Fruit fly (Drosophila melanogaster) whole organism, embryonic: Measurements from ENCODE around the gene Obp99c.

Experiments used
- Bdp1 ChIP-seq: fragments of 200-800 bp; sonication (Bioruptor generic); optimal IDR thresholded peaks from 3 replicates; lab custom pipeline; 2016; ENCODE audit warnings: missing biosample characterization, missing genetic modification characterization
- BtbVII ChIP-seq: fragments of 200-800 bp; sonication (Bioruptor generic); optimal IDR thresholded peaks from 3 replicates; lab custom pipeline; 2017; ENCODE audit warnings: missing biosample characterization, mild to moderate bottlenecking, missing genetic modification characterization
- CG13123 ChIP-seq: fragments of 200-800 bp; sonication (Bioruptor generic); optimal IDR thresholded peaks from 2 replicates; lab custom pipeline; 2016; ENCODE audit warnings: missing biosample characterization, missing genetic modification characterization
- CG14667 ChIP-seq: fragments of 200-800 bp; sonication (Bioruptor generic); IDR thresholded peaks from 2 replicates; pipeline ENCODE4 v1.3.6; 2022; ENCODE audit warnings: missing biosample characterization, missing genetic modification characterization
- CG16863 ChIP-seq: fragments of 200-800 bp; sonication (Bioruptor generic); optimal IDR thresholded peaks from 3 replicates; lab custom pipeline; 2016; ENCODE audit warnings: missing biosample characterization, missing genetic modification characterization
- CG17328 ChIP-seq: fragments of 200-800 bp; sonication (Bioruptor generic); IDR thresholded peaks from 2 replicates; pipeline ENCODE4 v1.3.6; 2022; ENCODE audit warnings: missing biosample characterization, missing genetic modification characterization
- CG18262 ChIP-seq: fragments of 200-800 bp; optimal IDR thresholded peaks from 3 replicates; lab custom pipeline; 2019; ENCODE audit warnings: missing biosample characterization, mild to moderate bottlenecking, missing genetic modification characterization, moderate library complexity
- CG2712 ChIP-seq: fragments of 200-800 bp; optimal IDR thresholded peaks from 3 replicates; lab custom pipeline; 2019; ENCODE audit warnings: missing biosample characterization, mild to moderate bottlenecking, missing genetic modification characterization, moderate library complexity
- CG2875 ChIP-seq: fragments of 200-800 bp; sonication (Bioruptor generic); optimal IDR thresholded peaks from 2 replicates; lab custom pipeline; 2017; ENCODE audit warnings: missing biosample characterization, mild to moderate bottlenecking, missing genetic modification characterization, missing genetic modification reagents
- CG30020 ChIP-seq: fragments of 200-800 bp; optimal IDR thresholded peaks from 2 replicates; lab custom pipeline; 2019; ENCODE audit warnings: missing biosample characterization, mild to moderate bottlenecking, missing genetic modification characterization, moderate library complexity
- CG3407 ChIP-seq: fragments of 200-800 bp; sonication (Bioruptor generic); optimal IDR thresholded peaks from 2 replicates; lab custom pipeline; 2018; ENCODE audit warnings: missing biosample characterization, mild to moderate bottlenecking, missing genetic modification characterization
- CG3995 ChIP-seq: fragments of 200-800 bp; sonication (Bioruptor generic); optimal IDR thresholded peaks from 3 replicates; lab custom pipeline; 2016; ENCODE audit warnings: missing biosample characterization, missing genetic modification characterization
- CG5180 ChIP-seq: fragments of 200-800 bp; sonication (Bioruptor generic); optimal IDR thresholded peaks from 3 replicates; lab custom pipeline; 2017; ENCODE audit warnings: missing biosample characterization, missing genetic modification characterization, mild to moderate bottlenecking, moderate library complexity, missing genetic modification reagents
- CG7357 ChIP-seq: fragments of 200-800 bp; sonication (Bioruptor generic); IDR thresholded peaks from 3 replicates; pipeline ENCODE4 v1.3.6; 2022; ENCODE audit warnings: missing biosample characterization, missing genetic modification characterization
- CG8290 ChIP-seq, 3 experiments: fragments of 200-800 bp; sonication (Bioruptor generic); optimal IDR thresholded peaks; 2 replicates each; lab custom pipeline; 2016 to 2019; ENCODE audit warnings: missing biosample characterization in 3 of 3, missing genetic modification characterization in 3 of 3, mild to moderate bottlenecking in 2 of 3, moderate library complexity in 1 of 3
- CG8359 ChIP-seq: fragments of 200-800 bp; sonication (Bioruptor generic); optimal IDR thresholded peaks from 2 replicates; lab custom pipeline; 2017; ENCODE audit warnings: missing biosample characterization, mild to moderate bottlenecking, missing genetic modification characterization, borderline replicate concordance
- Dip2 ChIP-seq: fragments of 200-800 bp; sonication (Bioruptor generic); IDR thresholded peaks from 2 replicates; pipeline ENCODE4 v1.3.6; 2022; ENCODE audit warnings: missing biosample characterization, missing genetic modification characterization
- Dip3 ChIP-seq: fragments of 200-800 bp; sonication (Bioruptor generic); optimal IDR thresholded peaks from 3 replicates; lab custom pipeline; 2016; ENCODE audit warnings: missing biosample characterization, missing genetic modification characterization
- E2f2 ChIP-seq: fragments of 200-800 bp; sonication (Bioruptor generic); IDR thresholded peaks from 2 replicates; pipeline ENCODE4 v1.3.6; 2022; ENCODE audit warnings: missing biosample characterization, missing genetic modification characterization
- Hr78 ChIP-seq, 2 experiments: fragments of 200-800 bp in 1 of 2; fragments of >200 bp in 1 of 2; sonication (Bioruptor generic) in 1 of 2; optimal IDR thresholded peaks; 2 replicates each; lab custom pipeline; 2017 to 2019; ENCODE audit warnings: missing biosample characterization in 2 of 2, missing genetic modification characterization in 2 of 2, mild to moderate bottlenecking in 1 of 2, moderate library complexity in 1 of 2
- MBD-R2 ChIP-seq: fragments of 200-800 bp; sonication (Bioruptor generic); IDR thresholded peaks from 2 replicates; pipeline ENCODE4 v1.3.6; 2022; ENCODE audit warnings: missing biosample characterization, missing genetic modification characterization
- Nf-YC ChIP-seq: fragments of 200-800 bp; optimal IDR thresholded peaks from 3 replicates; lab custom pipeline; 2019; ENCODE audit warnings: missing biosample characterization, mild to moderate bottlenecking, missing genetic modification characterization, moderate library complexity
- TFAM ChIP-seq: fragments of 200-800 bp; sonication (Bioruptor generic); optimal IDR thresholded peaks from 2 replicates; lab custom pipeline; 2017; ENCODE audit warnings: missing biosample characterization, missing genetic modification characterization, inconsistent platforms
- bbx ChIP-seq: fragments of 200-800 bp; sonication (Bioruptor generic); IDR thresholded peaks from 2 replicates; pipeline ENCODE4 v1.3.6; 2022; ENCODE audit warnings: missing biosample characterization, missing genetic modification characterization; ENCODE audit not compliant: partially characterized antibody
- bcd ChIP-seq: fragments of 200-800 bp; sonication (Bioruptor generic); optimal IDR thresholded peaks from 2 replicates; lab custom pipeline; 2017; ENCODE audit warnings: missing biosample characterization, mild to moderate bottlenecking, missing genetic modification characterization
- bsh ChIP-seq, 2 experiments: fragments of 200-800 bp; sonication (Bioruptor generic); optimal IDR thresholded peaks; 2 replicates each; lab custom pipeline; 2017 to 2018; ENCODE audit warnings: mild to moderate bottlenecking in 2 of 2, missing biosample characterization in 2 of 2, missing genetic modification characterization in 2 of 2, moderate library complexity in 1 of 2
- chinmo ChIP-seq: fragments of 200-800 bp; sonication (Bioruptor generic); IDR thresholded peaks from 4 replicates; pipeline ENCODE4 v1.3.6; 2022; ENCODE audit warnings: missing biosample characterization, missing genetic modification characterization; ENCODE audit not compliant: partially characterized antibody
- corto ChIP-seq: fragments of 200-800 bp; sonication (Bioruptor generic); optimal IDR thresholded peaks from 2 replicates; lab custom pipeline; 2016; ENCODE audit warnings: missing biosample characterization, mild to moderate bottlenecking, missing genetic modification characterization, moderate library complexity
- da ChIP-seq: fragments of 200-800 bp; sonication (Bioruptor generic); optimal IDR thresholded peaks from 2 replicates; lab custom pipeline; 2016; ENCODE audit warnings: missing biosample characterization, missing genetic modification characterization
- dati ChIP-seq: fragments of 200-800 bp; sonication (Bioruptor generic); IDR thresholded peaks from 2 replicates; pipeline ENCODE4 v1.3.6; 2022; ENCODE audit warnings: missing biosample characterization, missing genetic modification characterization
- dmrt11E ChIP-seq: fragments of 200-800 bp; sonication (Bioruptor generic); optimal IDR thresholded peaks from 3 replicates; lab custom pipeline; 2018; ENCODE audit warnings: missing biosample characterization, mild to moderate bottlenecking, missing genetic modification characterization, moderate library complexity
- fd102C ChIP-seq: fragments of 200-800 bp; sonication (Bioruptor generic); optimal IDR thresholded peaks from 2 replicates; lab custom pipeline; 2018; ENCODE audit warnings: missing biosample characterization, mild to moderate bottlenecking, missing genetic modification characterization, moderate library complexity
- fd3F ChIP-seq: fragments of 200-800 bp; sonication (Bioruptor generic); optimal IDR thresholded peaks from 2 replicates; lab custom pipeline; 2018; ENCODE audit warnings: missing biosample characterization, mild to moderate bottlenecking, missing genetic modification characterization, moderate library complexity
- gfzf ChIP-seq: fragments of 200-800 bp; sonication (Bioruptor generic); optimal IDR thresholded peaks from 2 replicates; lab custom pipeline; 2016; ENCODE audit warnings: missing biosample characterization, mild to moderate bottlenecking, missing genetic modification characterization, moderate library complexity
- h ChIP-seq: fragments of >200 bp; optimal IDR thresholded peaks from 2 replicates; lab custom pipeline; 2017
- her ChIP-seq: fragments of 200-800 bp; sonication (Bioruptor generic); optimal IDR thresholded peaks from 2 replicates; lab custom pipeline; 2016; ENCODE audit warnings: missing biosample characterization, missing genetic modification characterization
- ken ChIP-seq: fragments of 200-800 bp; sonication (Bioruptor generic); IDR thresholded peaks from 3 replicates; pipeline ENCODE4 v1.3.6; 2022; ENCODE audit warnings: missing biosample characterization, missing genetic modification characterization
- lab ChIP-seq: fragments of 200-800 bp; sonication (Bioruptor generic); optimal IDR thresholded peaks from 3 replicates; lab custom pipeline; 2017; ENCODE audit warnings: missing biosample characterization, missing genetic modification characterization, mild to moderate bottlenecking, moderate library complexity, missing genetic modification reagents
- luna ChIP-seq: fragments of 200-800 bp; sonication (Bioruptor generic); optimal IDR thresholded peaks from 2 replicates; lab custom pipeline; 2016; ENCODE audit warnings: missing biosample characterization, missing genetic modification characterization
- maf-S ChIP-seq: fragments of 200-800 bp; sonication (Bioruptor generic); optimal IDR thresholded peaks from 2 replicates; lab custom pipeline; 2016; ENCODE audit warnings: missing biosample characterization, missing genetic modification characterization
- pan ChIP-seq, 4 experiments: fragments of >200 bp in 3 of 4; fragments of 200-800 bp in 1 of 4; sonication (Bioruptor generic) in 1 of 4; optimal IDR thresholded peaks in 3 of 4; IDR thresholded peaks in 1 of 4; 2 replicates each; pipeline versions ENCODE4 v1.3.6 to Lab custom; 2017 to 2022; ENCODE audit warnings: missing biosample characterization in 2 of 4, missing genetic modification characterization in 2 of 4, mixed read lengths in 1 of 4
- phol ChIP-seq: fragments of 200-800 bp; sonication (Bioruptor generic); optimal IDR thresholded peaks from 3 replicates; lab custom pipeline; 2018; ENCODE audit warnings: missing biosample characterization, mild to moderate bottlenecking, missing genetic modification characterization, moderate library complexity
- pnt ChIP-seq: fragments of 200-800 bp; sonication (Bioruptor generic); optimal IDR thresholded peaks from 3 replicates; lab custom pipeline; 2016; ENCODE audit warnings: missing biosample characterization, missing genetic modification characterization
- pros ChIP-seq: fragments of 200-800 bp; sonication (Bioruptor generic); optimal IDR thresholded peaks from 3 replicates; lab custom pipeline; 2019; ENCODE audit warnings: missing biosample characterization, mild to moderate bottlenecking, missing genetic modification characterization, moderate library complexity
- rib ChIP-seq: fragments of 200-800 bp; sonication (Bioruptor generic); IDR thresholded peaks from 2 replicates; pipeline ENCODE4 v1.3.6; 2022; ENCODE audit warnings: missing biosample characterization, missing genetic modification characterization
- ro ChIP-seq: fragments of 200-800 bp; sonication (Bioruptor generic); IDR thresholded peaks from 2 replicates; pipeline ENCODE4 v1.3.6; 2022; ENCODE audit warnings: missing biosample characterization, missing genetic modification characterization
- row ChIP-seq: fragments of 200-800 bp; sonication (Bioruptor generic); IDR thresholded peaks from 3 replicates; pipeline ENCODE4 v1.3.6; 2022; ENCODE audit warnings: missing biosample characterization, missing genetic modification characterization
- sens ChIP-seq: fragments of 200-800 bp; sonication (Bioruptor generic); peaks from one replicate; lab custom pipeline; 2016; ENCODE audit warnings: missing biosample characterization, missing genetic modification characterization
- unpg ChIP-seq: fragments of 200-800 bp; sonication (Bioruptor generic); optimal IDR thresholded peaks from 3 replicates; lab custom pipeline; 2018; ENCODE audit warnings: missing biosample characterization, mild to moderate bottlenecking, missing genetic modification characterization, moderate library complexity
- wek ChIP-seq: fragments of 200-800 bp; sonication (Bioruptor generic); optimal IDR thresholded peaks from 3 replicates; lab custom pipeline; 2018; ENCODE audit warnings: missing biosample characterization, mild to moderate bottlenecking, missing genetic modification characterization, moderate library complexity

Gene Obp99c

dm6 chr3R:29705789-29706303 lies 16.7 kb upstream of the Obp99c start (continued):
- TF ChIP-seq CG8290 (GFP tag; optimal IDR thresholded peaks at IDR 0.05; lab: Kevin White, UChicago): no peak
- no peak for TF ChIP-seq CG8290 (tag; optimal IDR thresholded peaks at IDR 0.05; lab: Kevin White, UChicago)
- TF ChIP-seq h: no peak
- no peak for TF ChIP-seq TFAM
- TF ChIP-seq pan (optimal IDR thresholded peaks at IDR 0.05; lab: Kevin White, UChicago): no peak
- TF ChIP-seq pan (GFP tag; optimal IDR thresholded peaks at IDR 0.05 in 1 of 2, IDR thresholded peaks at IDR 0.05 in 1 of 2): no peak
- no peak for TF ChIP-seq chinmo (GFP tag; lab: Robert Waterston, UW)
- peak in 1 of 2 experiments; percentile 51 for TF ChIP-seq bsh (GFP tag; optimal IDR thresholded peaks at IDR 0.05; lab: Kevin White, UChicago)
- no peak for TF ChIP-seq CG7357
- TF ChIP-seq unpg (GFP tag; lab: Kevin White, UChicago): peak; percentile 17
- TF ChIP-seq fd3F: no peak
- no peak for TF ChIP-seq Hr78 (GFP tag; optimal IDR thresholded peaks at IDR 0.05; lab: Kevin White, UChicago)
- TF ChIP-seq ken (GFP tag; lab: Robert Waterston, UW): no peak
- TF ChIP-seq wek (GFP tag; lab: Kevin White, UChicago): no peak
- TF ChIP-seq luna (GFP tag; lab: Kevin White, UChicago): no peak
- peak; percentile 20 for TF ChIP-seq CG2712 (tag; lab: Kevin White, UChicago)
- no peak for TF ChIP-seq pros
- no peak for TF ChIP-seq ro (GFP tag; lab: Robert Waterston, UW)
- peak; percentile 12 for TF ChIP-seq phol (tag; lab: Kevin White, UChicago)
- TF ChIP-seq da (GFP tag; lab: Kevin White, UChicago): no peak
- TF ChIP-seq CG8359 (GFP tag; lab: Kevin White, UChicago): no peak
- 0 out of 2 replicates have a peak, but pooled peaks have one; percentile 7 for TF ChIP-seq CG17328 (GFP tag; lab: Robert Waterston, UW)
- no peak for TF ChIP-seq lab (GFP tag; lab: Kevin White, UChicago)
- no peak for TF ChIP-seq Dip2 (GFP tag; lab: Robert Waterston, UW)
- TF ChIP-seq bcd (GFP tag; lab: Kevin White, UChicago): no peak
- TF ChIP-seq rib (GFP tag; lab: Robert Waterston, UW): no peak
- peak; percentile 60 for TF ChIP-seq row (GFP tag; lab: Robert Waterston, UW)
- TF ChIP-seq CG18262 (tag; lab: Kevin White, UChicago): peak; percentile 2
- no peak for TF ChIP-seq CG13123 (GFP tag; lab: Kevin White, UChicago)
- peak; percentile 55 for TF ChIP-seq Nf-YC (tag; lab: Kevin White, UChicago)
- no peak for TF ChIP-seq dati (GFP tag; lab: Robert Waterston, UW)
- TF ChIP-seq CG5180: no peak
- no peak for TF ChIP-seq Dip3 (GFP tag; lab: Kevin White, UChicago)
- TF ChIP-seq CG16863: no peak
- TF ChIP-seq Bdp1 (GFP tag; lab: Kevin White, UChicago): no peak
- TF ChIP-seq BtbVII (GFP tag; lab: Kevin White, UChicago): no peak
- TF ChIP-seq CG30020 (tag; lab: Kevin White, UChicago): no peak
- TF ChIP-seq maf-S (GFP tag; lab: Kevin White, UChicago): no peak
- TF ChIP-seq CG3407: no peak
- no peak for TF ChIP-seq CG3995 (GFP tag; lab: Kevin White, UChicago)
- no peak for TF ChIP-seq gfzf (GFP tag; lab: Kevin White, UChicago)
- no peak for TF ChIP-seq bbx (GFP tag; lab: Robert Waterston, UW)
- no peak for TF ChIP-seq pnt
- TF ChIP-seq sens (GFP tag; lab: Kevin White, UChicago): peak; percentile 25
- TF ChIP-seq E2f2 (GFP tag; lab: Robert Waterston, UW): no peak
- no peak for TF ChIP-seq dmrt11E (tag; lab: Kevin White, UChicago)
- no peak for TF ChIP-seq corto
- TF ChIP-seq her: no peak
- TF ChIP-seq fd102C (GFP tag; lab: Kevin White, UChicago): no peak
- no peak for TF ChIP-seq MBD-R2 (GFP tag; lab: Robert Waterston, UW)
- no peak for TF ChIP-seq CG14667 (GFP tag; lab: Robert Waterston, UW)
- no peak for TF ChIP-seq CG2875 (GFP tag; lab: Kevin White, UChicago)
